Fruit fly (Drosophila melanogaster) S2 (cell line): ENCODE data around the gene AP-1-2beta.

Experiments used
- CG8478 ChIP-seq: fragments of >200 bp; optimal IDR thresholded peaks from 2 replicates; lab custom pipeline; 2018
- CTCF ChIP-seq, 2 experiments: fragments of >200 bp; optimal IDR thresholded peaks; 2 replicates each; lab custom pipeline; 2018

DNA sequence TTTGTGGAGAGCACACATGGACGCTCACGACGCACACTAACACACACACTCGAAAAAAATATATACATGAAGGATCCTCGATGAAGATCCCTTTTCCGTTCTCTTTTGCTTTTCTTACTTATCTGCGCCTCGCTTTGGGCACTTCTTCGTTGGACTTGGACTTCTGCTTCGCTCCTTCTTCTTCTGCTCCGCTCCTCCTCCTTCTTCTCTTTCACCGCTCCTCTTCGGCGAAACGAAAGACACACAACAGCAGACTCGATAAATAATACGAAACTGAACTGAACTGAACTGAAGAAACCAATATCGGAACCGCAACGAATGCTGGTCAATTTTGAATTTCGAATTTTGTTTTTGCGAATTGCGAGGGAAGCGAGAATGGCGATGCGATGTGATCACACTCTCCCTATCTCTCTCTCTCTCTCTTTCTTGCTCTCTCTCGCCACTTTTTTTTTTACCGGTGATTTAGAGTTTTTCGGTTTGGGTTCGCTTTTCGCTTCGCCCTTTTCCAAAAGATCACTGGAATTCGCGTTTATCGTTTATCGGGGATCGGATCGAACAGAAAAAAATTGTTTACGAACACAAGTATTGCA, 52.0 kb downstream of the AP-1-2beta start:
- TF ChIP-seq CG8478 (no peak), CTCF (optimal IDR thresholded peaks at IDR 0.05; lab: Kevin White, UChicago) (no peak)
